Worm (Caenorhabditis elegans): ENCODE results near the gene C06A8.6.

Gene C06A8.6

ce11 chrII:7815406-7815805 is 43.1 kb downstream of the C06A8.6 start:
- TF ChIP-seq elt-2 (tag; optimal IDR thresholded peaks at IDR 0.05) (no peak), R02D3.7 (tag; optimal IDR thresholded peaks at IDR 0.05) (no peak), eor-1 (tag; optimal IDR thresholded peaks at IDR 0.05) (no peak), elt-3 (tag; optimal IDR thresholded peaks at IDR 0.05) (no peak), fkh-2 (tag; optimal IDR thresholded peaks at IDR 0.05) (no peak)

- peak; percentile 39 for TF ChIP-seq nfya-1 (tag; optimal IDR thresholded peaks at IDR 0.05; ENCODE audit: insufficient read depth)
- TF ChIP-seq tbx-2 (tag; optimal IDR thresholded peaks at IDR 0.05): no peak
- no peak for TF ChIP-seq jun-1 (tag; optimal IDR thresholded peaks at IDR 0.05)
- TF ChIP-seq pha-4 (tag; optimal IDR thresholded peaks at IDR 0.05): peak; percentile 13
- peak; percentile 54 for TF ChIP-seq elt-2 (tag; optimal IDR thresholded peaks at IDR 0.05)
- peak; percentile 25 for TF ChIP-seq lin-15B (tag; optimal IDR thresholded peaks at IDR 0.05)
- TF ChIP-seq lin-39 (tag; optimal IDR thresholded peaks at IDR 0.05): no peak
- no peak for TF ChIP-seq ztf-4 (tag; optimal IDR thresholded peaks at IDR 0.05)
Measured at ce11 chrII:7816163-7816776, 44.0 kb downstream of the C06A8.6 start, which contains the start of gene cki-2. TSS of gene cki-2 (plus strand) at chrII:7816499.

- no peak for TF ChIP-seq daf-12 (tag; optimal IDR thresholded peaks at IDR 0.05)
- TF ChIP-seq ZK546.5 (tag; optimal IDR thresholded peaks at IDR 0.05): no peak
- TF ChIP-seq nhr-43 (tag; optimal IDR thresholded peaks at IDR 0.05; ENCODE audit: poor library complexity, severe bottlenecking): no peak
- TF ChIP-seq lin-39 (tag; optimal IDR thresholded peaks at IDR 0.05): no peak
- no peak for TF ChIP-seq ceh-9 (tag; optimal IDR thresholded peaks at IDR 0.05)
- TF ChIP-seq aly-2 (tag; optimal IDR thresholded peaks at IDR 0.05): no peak
- TF ChIP-seq snpc-4 (tag; optimal IDR thresholded peaks at IDR 0.05): no peak
- TF ChIP-seq R02D3.7 (tag; optimal IDR thresholded peaks at IDR 0.05): no peak
- no peak for TF ChIP-seq sea-2 (GFP tag; optimal IDR thresholded peaks at IDR 0.05)
- no peak for TF ChIP-seq elt-3 (tag; optimal IDR thresholded peaks at IDR 0.05)
- no peak for TF ChIP-seq ceh-82 (tag; optimal IDR thresholded peaks at IDR 0.05)
- no peak for TF ChIP-seq pqm-1 (tag; optimal IDR thresholded peaks at IDR 0.05)
Measured at ce11 chrII:7817580-7817979, 45.3 kb downstream of the C06A8.6 start.

ce11 chrII:7819359-7819758 is 47.1 kb downstream of the C06A8.6 start:
- TF ChIP-seq nhr-43 (tag; optimal IDR thresholded peaks at IDR 0.05; ENCODE audit: poor library complexity, severe bottlenecking) (no peak), unc-39 (tag; optimal IDR thresholded peaks at IDR 0.05) (no peak), ztf-4 (tag; optimal IDR thresholded peaks at IDR 0.05) (no peak), elt-3 (tag; optimal IDR thresholded peaks at IDR 0.05) (no peak), ztf-11 (tag; optimal IDR thresholded peaks at IDR 0.05) (no peak), ZK546.5 (tag; optimal IDR thresholded peaks at IDR 0.05) (no peak), ceh-82 (tag; optimal IDR thresholded peaks at IDR 0.05) (no peak), nhr-77 (tag; optimal IDR thresholded peaks at IDR 0.05) (no peak)

ce11 chrII:7822454-7822853 is 50.2 kb downstream of the C06A8.6 start, which contains the start of gene irld-47:
TSS of gene irld-47 (minus strand) at chrII:7822554.
- TF ChIP-seq ceh-16 (tag; optimal IDR thresholded peaks at IDR 0.05) (no peak), ztf-4 (tag; optimal IDR thresholded peaks at IDR 0.05) (no peak), lin-15B (tag; optimal IDR thresholded peaks at IDR 0.05) (no peak), unc-62 (GFP tag; optimal IDR thresholded peaks at IDR 0.05) (no peak), ceh-82 (tag; optimal IDR thresholded peaks at IDR 0.05) (no peak), R02D3.7 (tag; optimal IDR thresholded peaks at IDR 0.05) (no peak), ceh-9 (tag; optimal IDR thresholded peaks at IDR 0.05) (no peak), nhr-237 (tag; optimal IDR thresholded peaks at IDR 0.05) (no peak), nhr-28 (tag; optimal IDR thresholded peaks at IDR 0.05) (no peak), nhr-67 (tag; optimal IDR thresholded peaks at IDR 0.05) (no peak)

Measured in whole organism, L3 larva.